Worm (Caenorhabditis elegans) whole organism, L4 larva: ENCODE data around the gene F35A5.1.
A peak's percentile ranks its signal among the peaks of the same experiment; 100 is the strongest.

Source experiments
- F44E2.7 ChIP-seq: fragments of 200-800 bp; sonication (Bioruptor generic); IDR thresholded peaks from 2 replicates; pipeline ENCODE4 v2.1.2; 2022; ENCODE audit warnings: missing genetic modification characterization, missing compliant biosample characterization
- F49E8.2 ChIP-seq: sonication (generic microtip); optimal IDR thresholded peaks from 2 replicates; lab custom pipeline; 2016; ENCODE audit warnings: missing compliant biosample characterization, mild to moderate bottlenecking, missing genetic modification characterization, borderline replicate concordance
- R02D3.7 ChIP-seq: fragments of 150-350 bp; sonication (generic microtip); optimal IDR thresholded peaks from 3 replicates; lab custom pipeline; 2014; ENCODE audit warnings: missing biosample characterization, missing genetic modification characterization
- T26A8.4 ChIP-seq: fragments of 200-800 bp; sonication (Bioruptor generic); IDR thresholded peaks from 2 replicates; pipeline ENCODE4 v1.3.6; 2022; ENCODE audit warnings: missing genetic modification characterization, missing compliant biosample characterization
- Y75B8A.6 ChIP-seq: fragments of 200-800 bp; sonication (Bioruptor generic); IDR thresholded peaks from 2 replicates; pipeline ENCODE4 v1.3.6; 2022; ENCODE audit warnings: missing genetic modification reagents, missing genetic modification characterization, missing compliant biosample characterization
- aha-1 ChIP-seq: fragments of 150-350 bp; peaks from one replicate; lab custom pipeline; 2014; ENCODE audit warnings: missing biosample characterization, missing genetic modification characterization
- ama-1 ChIP-seq: fragments of 150-350 bp; optimal IDR thresholded peaks from 2 replicates; lab custom pipeline; 2014; ENCODE audit warnings: inconsistent platforms, mixed read lengths
- ceh-20 ChIP-seq: fragments of 200-800 bp; sonication (Bioruptor generic); IDR thresholded peaks from 2 replicates; pipeline ENCODE4 v1.3.6; 2022; ENCODE audit warnings: missing genetic modification reagents, missing genetic modification characterization, missing compliant biosample characterization
- ceh-28 ChIP-seq: fragments of 150-350 bp; optimal IDR thresholded peaks from 2 replicates; lab custom pipeline; 2014; ENCODE audit warnings: missing biosample characterization, missing genetic modification reagents, missing genetic modification characterization
- ces-1 ChIP-seq: fragments of 150-350 bp; sonication (generic microtip); optimal IDR thresholded peaks from 4 replicates; lab custom pipeline; 2014; ENCODE audit warnings: missing biosample characterization, missing genetic modification reagents, missing genetic modification characterization
- cey-2 ChIP-seq: sonication (generic microtip); optimal IDR thresholded peaks from 3 replicates; lab custom pipeline; 2017; ENCODE audit warnings: missing genetic modification characterization, mild to moderate bottlenecking, missing compliant biosample characterization, antibody characterized with exemption, borderline replicate concordance; ENCODE audit not compliant: insufficient read depth
- daf-8 ChIP-seq: fragments of 200-800 bp; sonication (Bioruptor generic); IDR thresholded peaks from 2 replicates; pipeline ENCODE4 v1.3.6; 2022; ENCODE audit warnings: missing genetic modification characterization, missing compliant biosample characterization
- dve-1 ChIP-seq: sonication (generic microtip); optimal IDR thresholded peaks from 2 replicates; lab custom pipeline; 2017; ENCODE audit warnings: antibody characterized with exemption, mild to moderate bottlenecking, missing genetic modification characterization, missing compliant biosample characterization; ENCODE audit not compliant: insufficient read depth
- egl-43 ChIP-seq: fragments of 200-800 bp; sonication (Bioruptor generic); IDR thresholded peaks from 2 replicates; pipeline ENCODE4 v1.3.6; 2022; ENCODE audit warnings: missing genetic modification reagents, missing genetic modification characterization, missing compliant biosample characterization
- fkh-10 ChIP-seq: fragments of 150-350 bp; optimal IDR thresholded peaks from 2 replicates; lab custom pipeline; 2014; ENCODE audit warnings: missing biosample characterization, missing genetic modification reagents, missing genetic modification characterization
- fos-1 ChIP-seq: fragments of 150-350 bp; optimal IDR thresholded peaks from 2 replicates; lab custom pipeline; 2014; ENCODE audit warnings: missing biosample characterization, missing genetic modification characterization
- gei-8 ChIP-seq: fragments of 200-800 bp; sonication (Bioruptor generic); optimal IDR thresholded peaks from 2 replicates; lab custom pipeline; 2018; ENCODE audit warnings: mild to moderate bottlenecking, missing genetic modification characterization, missing compliant biosample characterization
- hlh-11 ChIP-seq: fragments of 200-800 bp; sonication (Bioruptor generic); optimal IDR thresholded peaks from 2 replicates; lab custom pipeline; 2018; ENCODE audit warnings: mild to moderate bottlenecking, missing genetic modification characterization, missing compliant biosample characterization
- jun-1 ChIP-seq: fragments of 150-350 bp; optimal IDR thresholded peaks from 2 replicates; lab custom pipeline; 2014; ENCODE audit warnings: missing biosample characterization, missing genetic modification reagents, missing genetic modification characterization
- madf-5 ChIP-seq, 2 experiments: fragments of 200-800 bp; sonication (Bioruptor generic); IDR thresholded peaks; 2 replicates each; pipeline ENCODE4 v1.3.6; 2022; ENCODE audit warnings: missing compliant biosample characterization in 2 of 2, missing genetic modification characterization in 2 of 2
- mdl-1 ChIP-seq, 2 experiments: fragments of 150-350 bp in 1 of 2; sonication (generic microtip) in 1 of 2; optimal IDR thresholded peaks; 2 replicates each; lab custom pipeline; 2014 to 2017; ENCODE audit warnings: missing biosample characterization in 2 of 2, missing genetic modification characterization in 2 of 2
- mdt-29 ChIP-seq: fragments of 200-800 bp; sonication (Bioruptor generic); IDR thresholded peaks from 2 replicates; pipeline ENCODE4 v1.3.6; 2022; ENCODE audit warnings: missing genetic modification reagents, missing genetic modification characterization, missing compliant biosample characterization
- mes-2 ChIP-seq: sonication (generic microtip); optimal IDR thresholded peaks from 2 replicates; lab custom pipeline; 2016; ENCODE audit warnings: missing genotype, mild to moderate bottlenecking, missing genetic modification characterization, missing compliant biosample characterization; ENCODE audit not compliant: poor library complexity, severe bottlenecking
- mxl-2 ChIP-seq: fragments of 200-800 bp; sonication (Bioruptor generic); conservative IDR thresholded peaks from 2 replicates; pipeline ENCODE4 v1.3.6; 2022; ENCODE audit warnings: missing genetic modification reagents, missing genetic modification characterization, missing compliant biosample characterization
- mxl-3 ChIP-seq: fragments of 200-800 bp; sonication (Bioruptor generic); optimal IDR thresholded peaks from 2 replicates; lab custom pipeline; 2018; ENCODE audit warnings: mild to moderate bottlenecking, missing genetic modification characterization, missing compliant biosample characterization
- nhr-10 ChIP-seq: fragments of 150-350 bp; optimal IDR thresholded peaks from 2 replicates; lab custom pipeline; 2014; ENCODE audit warnings: missing biosample characterization, missing genetic modification characterization
- nhr-11 ChIP-seq: fragments of 150-350 bp; optimal IDR thresholded peaks from 2 replicates; lab custom pipeline; 2014; ENCODE audit warnings: missing biosample characterization, missing genetic modification characterization
- nhr-111 ChIP-seq: fragments of 200-800 bp; sonication (Bioruptor generic); optimal IDR thresholded peaks from 2 replicates; lab custom pipeline; 2018; ENCODE audit warnings: mild to moderate bottlenecking, missing genetic modification characterization, missing compliant biosample characterization
- nhr-237 ChIP-seq: sonication (generic microtip); optimal IDR thresholded peaks from 2 replicates; lab custom pipeline; 2017; ENCODE audit warnings: missing biosample characterization, missing genetic modification characterization
- nhr-25 ChIP-seq: sonication (generic microtip); optimal IDR thresholded peaks from 2 replicates; lab custom pipeline; 2017; ENCODE audit warnings: missing genetic modification characterization, mild to moderate bottlenecking, missing compliant biosample characterization, antibody characterized with exemption, moderate library complexity, borderline replicate concordance; ENCODE audit not compliant: insufficient read depth
- nhr-28 ChIP-seq: fragments of 150-350 bp; optimal IDR thresholded peaks from 2 replicates; lab custom pipeline; 2014; ENCODE audit warnings: missing biosample characterization, missing genetic modification characterization
- nhr-41 ChIP-seq: fragments of 200-800 bp; sonication (Bioruptor generic); IDR thresholded peaks from 2 replicates; pipeline ENCODE4 v1.3.6; 2022; ENCODE audit warnings: missing genetic modification reagents, missing genetic modification characterization, missing compliant biosample characterization
- nhr-48 ChIP-seq: sonication (generic microtip); optimal IDR thresholded peaks from 2 replicates; lab custom pipeline; 2016; ENCODE audit warnings: mild to moderate bottlenecking, missing genetic modification characterization, missing compliant biosample characterization
- pha-4 ChIP-seq, 2 experiments: fragments of 150-350 bp in 1 of 2; fragments of 200-800 bp in 1 of 2; sonication (Bioruptor generic) in 1 of 2; IDR thresholded peaks in 1 of 2; optimal IDR thresholded peaks in 1 of 2; 2 replicates each; pipeline versions ENCODE4 v1.3.6 to Lab custom; 2014 to 2022; ENCODE audit warnings: missing genetic modification characterization in 2 of 2, missing genetic modification reagents in 2 of 2, missing biosample characterization in 1 of 2, missing compliant biosample characterization in 1 of 2
- sdz-12 ChIP-seq: fragments of 200-800 bp; sonication (Bioruptor generic); optimal IDR thresholded peaks from 2 replicates; lab custom pipeline; 2018; ENCODE audit warnings: mild to moderate bottlenecking, missing genetic modification characterization, missing compliant biosample characterization
- skn-1 ChIP-seq: fragments of 150-350 bp; optimal IDR thresholded peaks from 2 replicates; lab custom pipeline; 2014; ENCODE audit warnings: missing biosample characterization, missing genetic modification characterization
- unc-130 ChIP-seq: sonication (generic microtip); optimal IDR thresholded peaks from 2 replicates; lab custom pipeline; 2016; ENCODE audit warnings: missing genetic modification reagents, missing genetic modification characterization, missing compliant biosample characterization
- vab-7 ChIP-seq: fragments of 200-800 bp; sonication (Bioruptor generic); IDR thresholded peaks from 2 replicates; pipeline ENCODE4 v1.3.6; 2022; ENCODE audit warnings: missing genetic modification reagents, missing genetic modification characterization, missing compliant biosample characterization
- zfp-3 ChIP-seq: fragments of 200-800 bp; sonication (Bioruptor generic); conservative IDR thresholded peaks from 2 replicates; pipeline ENCODE4 v1.3.6; 2022; ENCODE audit warnings: missing genetic modification reagents, missing genetic modification characterization, missing compliant biosample characterization
- zip-11 ChIP-seq: fragments of 200-800 bp; sonication (Bioruptor generic); IDR thresholded peaks from 2 replicates; pipeline ENCODE4 v1.3.6; 2022; ENCODE audit warnings: missing genetic modification characterization, missing compliant biosample characterization
- ztf-11 ChIP-seq: fragments of 150-350 bp; optimal IDR thresholded peaks from 2 replicates; lab custom pipeline; 2014; ENCODE audit warnings: missing biosample characterization, missing genetic modification characterization

The F35A5.1 gene

DNA sequence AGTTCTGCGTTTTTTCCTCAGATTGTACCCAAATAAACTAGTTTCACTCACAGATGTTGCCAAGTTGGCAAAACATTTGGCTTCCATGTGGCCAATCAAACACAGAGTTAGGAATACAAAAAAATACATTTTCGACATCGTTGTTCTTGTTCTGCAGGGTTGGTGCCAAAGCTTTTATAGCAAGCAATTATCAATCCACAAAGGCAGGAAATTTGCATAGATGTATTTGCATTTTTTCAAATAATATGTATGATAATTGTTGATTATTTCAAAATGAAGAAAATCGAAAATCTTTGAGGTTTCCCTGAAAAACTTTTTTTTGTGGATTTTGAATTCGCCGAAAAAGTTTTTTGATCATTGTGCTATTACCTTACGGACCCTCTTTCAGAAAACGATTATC lies 44.9 kb upstream of the F35A5.1 start, which contains the start of gene T14G12.11:
T14G12.11 (minus strand) TSS at position 138 of the 400 bp plus-strand sequence.
- TF ChIP-seq ztf-11 (tag; lab: Kevin White, UChicago) = no peak
- TF ChIP-seq aha-1 (tag; lab: Kevin White, UChicago) = peak; percentile 91

DNA sequence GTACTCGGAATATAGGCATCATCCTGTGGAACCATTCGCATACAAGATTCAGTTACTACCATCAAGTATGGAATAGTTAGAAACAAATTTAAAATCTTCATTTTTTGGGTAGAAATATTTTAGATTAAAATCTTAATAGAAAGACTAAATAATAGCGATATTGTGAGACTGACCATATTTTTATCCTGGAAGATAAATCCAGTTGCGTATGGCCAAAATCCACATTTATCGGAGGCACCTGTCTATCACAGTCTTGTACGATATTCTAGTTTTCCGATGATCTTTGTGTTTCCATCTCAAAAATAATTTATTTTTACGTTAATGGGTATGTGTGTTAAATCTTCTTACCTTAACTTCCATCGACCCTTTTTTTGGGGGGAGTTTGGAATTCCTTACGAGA lies 43.0 kb upstream of the F35A5.1 start, which contains the start of gene F47B7.3:
F47B7.3 (minus strand) TSS at position 101 of the 400 bp plus-strand sequence.
- TF ChIP-seq T26A8.4 (GFP tag; lab: Robert Waterston, UW) = no peak
- no peak for TF ChIP-seq nhr-28 (tag; lab: Kevin White, UChicago)
- TF ChIP-seq sdz-12 (GFP tag; lab: Kevin White, UChicago) = no peak
- TF ChIP-seq zip-11 = no peak
- TF ChIP-seq nhr-111 (GFP tag; lab: Kevin White, UChicago) = no peak
- no peak for TF ChIP-seq madf-5 (GFP tag; IDR thresholded peaks at IDR 0.05; lab: Robert Waterston, UW)
- no peak for TF ChIP-seq daf-8 (GFP tag; lab: Robert Waterston, UW)

DNA sequence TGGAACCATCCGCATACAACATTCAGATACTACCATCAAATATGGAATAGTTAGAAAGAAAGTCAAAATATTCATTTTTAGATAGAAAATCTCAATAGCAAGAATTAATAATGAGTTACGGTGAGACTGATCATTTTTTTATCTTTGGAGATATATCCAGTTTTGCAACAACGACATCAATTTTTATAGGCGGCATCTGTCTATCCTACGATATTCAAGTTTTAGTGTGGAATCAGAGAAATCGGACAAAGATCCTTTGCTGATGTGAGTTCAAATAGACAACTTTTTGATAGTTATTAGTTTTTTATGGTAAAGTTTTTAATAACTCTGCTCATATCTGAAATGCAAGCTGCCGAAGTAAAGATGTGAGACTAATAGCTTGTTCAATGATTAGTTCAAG lies 40.7 kb upstream of the F35A5.1 start, which contains the start of gene F47B7.4:
F47B7.4 (minus strand) TSS at position 101 of the 400 bp plus-strand sequence.
- TF ChIP-seq pha-4 (GFP tag; IDR thresholded peaks at IDR 0.05; lab: Robert Waterston, UW) = no peak
- TF ChIP-seq pha-4 (tag; optimal IDR thresholded peaks at IDR 0.05; lab: Kevin White, UChicago) = no peak
- TF ChIP-seq nhr-25 (tag; lab: Kevin White, UChicago) = no peak
- TF ChIP-seq mes-2 = no peak
- no peak for TF ChIP-seq R02D3.7 (tag; lab: Kevin White, UChicago)
- no peak for TF ChIP-seq egl-43 (GFP tag; lab: Robert Waterston, UW)
- no peak for TF ChIP-seq fkh-10 (GFP tag; lab: Kevin White, UChicago)
- no peak for TF ChIP-seq ama-1
- TF ChIP-seq ceh-20 (GFP tag; lab: Robert Waterston, UW) = no peak
- no peak for TF ChIP-seq ceh-28 (tag; lab: Kevin White, UChicago)
- TF ChIP-seq Y75B8A.6 (GFP tag; lab: Robert Waterston, UW) = no peak
- no peak for TF ChIP-seq skn-1 (tag; lab: Kevin White, UChicago)
- TF ChIP-seq hlh-11 (tag; lab: Kevin White, UChicago) = no peak
- TF ChIP-seq nhr-237 (tag; lab: Kevin White, UChicago) = no peak
- no peak for TF ChIP-seq mxl-2 (GFP tag; lab: Robert Waterston, UW)
- TF ChIP-seq vab-7 (GFP tag; lab: Robert Waterston, UW) = no peak
- no peak for TF ChIP-seq nhr-111 (GFP tag; lab: Kevin White, UChicago)
- TF ChIP-seq zfp-3 = no peak
- TF ChIP-seq T26A8.4 (GFP tag; lab: Robert Waterston, UW) = no peak
- TF ChIP-seq unc-130 = no peak
- TF ChIP-seq, all 104 proteins: peak for 0

DNA sequence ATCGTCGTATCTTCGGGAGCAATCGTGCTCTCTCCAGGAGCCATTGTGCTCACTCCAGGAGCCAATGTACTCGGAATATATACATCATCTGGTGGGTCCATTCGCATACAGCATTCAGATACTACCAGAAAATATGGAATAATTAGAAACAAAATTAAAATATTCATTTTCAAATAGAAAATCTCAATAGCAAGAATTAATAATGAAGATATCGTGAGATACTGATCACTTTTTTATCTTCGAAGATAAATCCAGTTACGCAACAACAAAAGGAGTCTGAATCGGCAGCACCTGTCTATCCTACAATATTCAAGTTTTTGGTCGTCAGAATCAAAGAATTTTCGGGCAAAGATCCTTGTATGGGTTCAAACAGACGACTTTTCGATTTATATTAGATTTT lies 38.5 kb upstream of the F35A5.1 start, which contains the start of gene F47B7.5:
F47B7.5 (minus strand) TSS at position 101 of the 400 bp plus-strand sequence.
- no peak for TF ChIP-seq nhr-10 (tag; lab: Kevin White, UChicago)
- TF ChIP-seq dve-1 (tag; lab: Kevin White, UChicago) = no peak
- TF ChIP-seq mxl-3 (GFP tag; lab: Kevin White, UChicago) = no peak
- no peak for TF ChIP-seq ama-1
- no peak for TF ChIP-seq nhr-41 (GFP tag; lab: Robert Waterston, UW)
- no peak for TF ChIP-seq F49E8.2 (tag; lab: Kevin White, UChicago)
- TF ChIP-seq ces-1 = no peak
- no peak for TF ChIP-seq gei-8 (GFP tag; lab: Kevin White, UChicago)
- no peak for TF ChIP-seq mdl-1 (tag; optimal IDR thresholded peaks at IDR 0.05; lab: Kevin White, UChicago)
- TF ChIP-seq nhr-48 (tag; lab: Kevin White, UChicago) = no peak
- TF ChIP-seq cey-2 = no peak
- no peak for TF ChIP-seq pha-4 (GFP tag; IDR thresholded peaks at IDR 0.05; lab: Robert Waterston, UW)
- TF ChIP-seq pha-4 (tag; optimal IDR thresholded peaks at IDR 0.05; lab: Kevin White, UChicago) = no peak
- no peak for TF ChIP-seq nhr-11
- TF ChIP-seq nhr-237 (tag; lab: Kevin White, UChicago) = no peak
- TF ChIP-seq F44E2.7 (GFP tag; lab: Robert Waterston, UW) = no peak
- no peak for TF ChIP-seq fos-1
- no peak for TF ChIP-seq nhr-111 (GFP tag; lab: Kevin White, UChicago)
- no peak for TF ChIP-seq mdt-29 (GFP tag; lab: Robert Waterston, UW)
- TF ChIP-seq jun-1 (tag; lab: Kevin White, UChicago) = no peak
